Worm (Caenorhabditis elegans): Measurements from ENCODE around the gene glr-7.

The glr-7 gene

DNA sequence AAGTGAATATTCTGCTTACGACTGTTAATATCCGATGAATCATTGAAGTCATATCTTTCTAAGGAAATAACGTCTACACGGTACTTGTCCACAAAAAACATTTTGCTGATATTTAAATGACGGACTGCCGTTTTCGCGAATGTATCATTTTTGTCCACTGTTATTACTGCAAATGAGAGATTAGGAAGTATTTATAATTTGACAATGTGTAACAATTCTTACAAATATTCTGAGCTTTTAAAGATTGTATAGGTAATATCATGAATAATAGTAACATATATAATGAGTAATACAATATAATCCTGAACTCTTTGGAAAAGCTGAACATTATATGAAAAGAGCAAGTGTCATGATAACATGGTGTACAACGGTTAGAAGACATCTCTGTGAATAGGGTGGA is at the start of gene glr-7:
Gene glr-7 (minus strand): TSS at position 101 of the 400 bp plus-strand sequence.
- TF ChIP-seq unc-62 (GFP tag; optimal IDR thresholded peaks at IDR 0.05), result no peak

DNA sequence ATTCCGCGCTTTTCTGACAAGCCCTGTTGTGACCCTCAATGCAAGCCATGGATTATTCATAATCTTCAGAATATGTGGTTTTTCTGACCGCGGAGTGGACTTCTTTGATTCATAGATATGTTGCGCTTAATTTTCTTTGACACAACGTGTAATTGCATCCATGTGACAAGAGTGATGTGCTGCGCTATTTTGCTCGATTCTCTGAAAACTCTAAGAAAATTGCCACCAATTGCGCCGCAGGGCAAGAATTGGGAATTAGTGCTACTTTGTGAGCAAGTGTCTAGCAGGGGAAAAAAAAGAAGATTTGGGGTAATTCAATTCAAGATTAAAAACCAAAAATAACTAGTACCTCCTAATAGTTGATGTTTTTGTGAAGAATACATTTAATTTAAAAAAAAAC is 44.4 kb upstream of the glr-7 start:
- no peak for TF ChIP-seq unc-62 (GFP tag; optimal IDR thresholded peaks at IDR 0.05)

DNA sequence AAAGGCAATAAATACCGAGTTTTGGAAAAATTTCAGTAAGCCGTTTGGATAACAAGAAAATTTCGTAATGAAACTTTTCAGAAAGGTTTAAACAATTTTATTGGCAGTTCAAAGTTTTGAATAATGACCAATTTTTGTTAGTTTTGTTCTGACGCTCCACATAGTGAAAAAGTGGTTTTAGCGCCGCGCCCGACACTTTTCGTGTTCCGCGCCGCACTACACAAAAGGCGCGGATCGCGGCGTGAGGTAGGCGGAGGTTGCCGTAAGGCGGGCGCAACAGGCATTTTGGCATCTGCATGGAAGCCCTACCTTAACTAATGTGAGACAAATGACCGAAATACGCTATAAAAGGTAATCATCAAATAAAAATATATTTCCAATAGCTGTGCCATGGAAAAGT is 42.1 kb upstream of the glr-7 start:
- no peak for TF ChIP-seq unc-62 (GFP tag; optimal IDR thresholded peaks at IDR 0.05)

DNA sequence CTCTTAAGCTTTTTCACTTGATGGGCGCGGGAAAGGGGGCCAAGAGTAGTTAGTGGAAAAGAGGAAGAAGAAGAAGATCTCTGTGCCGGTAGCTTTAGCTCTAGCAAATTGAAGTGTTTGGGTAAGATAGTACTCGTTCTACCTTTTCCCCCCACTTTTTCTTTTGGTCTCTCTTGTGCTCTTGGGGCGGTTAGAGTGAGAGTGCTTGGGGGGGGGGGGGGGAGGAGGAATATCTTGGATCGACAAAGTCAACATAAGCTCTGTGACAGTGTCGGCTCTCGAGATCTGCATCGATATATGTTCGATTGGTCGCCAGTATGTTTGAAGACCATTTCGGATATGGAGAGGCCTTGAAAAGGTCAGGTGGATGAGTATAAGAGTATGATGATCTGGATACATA is 40.1 kb upstream of the glr-7 start, which contains the start of gene fox-1:
Gene fox-1 (minus strand): TSS at position 101 of the 400 bp plus-strand sequence.
- TF ChIP-seq unc-62 (GFP tag; optimal IDR thresholded peaks at IDR 0.05), result no peak

DNA sequence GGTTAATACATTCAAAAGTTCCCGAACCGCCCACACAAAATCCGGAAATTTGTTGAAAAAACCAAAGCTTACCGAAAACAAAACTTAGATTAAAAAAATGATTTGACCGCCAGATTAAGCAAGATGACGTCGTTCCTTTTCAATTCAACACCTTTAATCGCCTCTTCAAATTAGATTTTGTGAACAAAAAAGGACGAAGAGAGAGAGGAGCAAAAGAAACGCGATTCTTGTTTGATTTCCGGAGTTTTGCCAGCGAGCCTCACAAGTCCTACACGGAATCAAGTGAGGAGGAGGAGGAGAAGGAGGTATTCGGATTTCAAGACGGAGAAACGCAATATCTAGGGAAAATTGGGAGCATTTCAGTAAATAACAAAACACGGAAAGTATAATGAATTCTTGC is 37.8 kb upstream of the glr-7 start:
- no peak for TF ChIP-seq unc-62 (GFP tag; optimal IDR thresholded peaks at IDR 0.05)

DNA sequence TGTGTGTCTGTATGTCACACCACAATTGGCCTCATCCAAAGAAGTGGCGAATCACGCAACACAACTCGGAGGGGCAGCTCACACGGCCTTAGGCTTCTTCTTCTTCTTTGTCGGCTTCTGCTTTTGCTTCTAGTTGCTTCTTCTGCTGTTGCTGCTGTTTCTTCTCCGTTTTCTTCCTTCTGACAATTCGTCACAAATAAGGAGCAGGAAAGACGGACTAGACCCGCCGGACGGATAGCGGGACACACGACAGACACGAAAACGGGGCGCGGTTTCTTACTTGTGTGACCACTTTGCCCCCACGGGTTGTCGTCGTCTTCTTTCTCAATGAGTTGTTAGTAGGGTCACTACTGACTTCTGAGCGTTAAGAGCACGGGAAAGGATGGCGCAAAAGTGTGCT is 36.5 kb upstream of the glr-7 start:
- no peak for TF ChIP-seq unc-62 (GFP tag; optimal IDR thresholded peaks at IDR 0.05)

DNA sequence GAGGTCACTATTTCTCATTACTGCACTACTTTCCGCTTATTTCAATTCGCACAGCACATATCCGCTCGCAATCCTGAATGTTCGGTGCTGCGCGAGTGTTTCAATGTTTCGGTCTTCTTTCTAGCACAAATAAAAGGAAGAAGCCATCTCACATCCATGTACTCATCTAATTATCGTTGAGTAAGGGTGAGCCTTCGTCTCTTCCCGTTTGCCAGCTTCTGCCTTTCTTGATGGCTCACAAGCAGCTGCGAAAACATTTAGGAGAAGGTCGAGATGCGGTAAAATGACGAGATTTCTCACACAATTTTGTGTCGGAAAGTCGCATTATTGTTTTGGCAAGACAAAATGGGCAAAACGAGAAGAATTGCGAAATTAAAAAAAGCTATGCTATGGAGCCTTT is 35.2 kb upstream of the glr-7 start:
- no peak for TF ChIP-seq unc-62 (GFP tag; optimal IDR thresholded peaks at IDR 0.05)

DNA sequence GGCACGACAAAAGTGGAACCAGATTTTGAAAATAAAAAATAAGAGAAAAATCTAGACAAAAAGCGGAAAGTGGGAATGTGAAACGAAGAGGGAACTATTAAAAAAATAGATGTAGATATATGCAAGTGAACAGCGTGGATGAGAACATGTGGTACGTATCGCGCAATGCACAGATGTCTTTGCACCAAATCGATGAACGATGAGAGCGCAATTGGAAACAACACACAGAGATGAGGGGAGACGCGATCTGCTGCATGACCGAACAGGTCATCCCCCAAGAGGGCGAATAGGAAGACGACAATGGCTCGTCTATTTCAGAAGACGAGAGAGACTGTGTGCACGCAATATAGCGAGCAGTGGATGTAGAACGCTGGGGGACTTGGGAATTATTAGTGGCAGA is 33.0 kb upstream of the glr-7 start:
- no peak for TF ChIP-seq unc-62 (GFP tag; optimal IDR thresholded peaks at IDR 0.05)

DNA sequence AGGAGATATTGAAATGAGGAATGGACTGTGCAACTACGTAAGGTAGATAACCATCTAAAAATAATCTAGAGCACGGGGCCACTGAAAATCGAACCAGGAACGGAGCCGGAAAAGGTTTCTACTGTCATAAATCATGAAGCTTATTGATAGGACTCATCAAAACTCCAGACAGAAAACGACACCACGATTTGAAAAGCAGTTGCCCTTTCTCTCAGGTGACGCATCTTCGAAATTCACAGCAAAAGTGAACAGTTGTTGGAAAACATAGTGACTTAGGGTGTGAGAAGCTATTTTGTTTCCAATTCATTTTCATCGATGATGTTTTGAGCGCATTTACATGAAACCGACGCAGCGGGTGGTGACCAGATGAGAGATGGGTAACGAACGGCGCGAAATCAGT is 32.6 kb upstream of the glr-7 start:
- no peak for TF ChIP-seq unc-62 (GFP tag; optimal IDR thresholded peaks at IDR 0.05)

DNA sequence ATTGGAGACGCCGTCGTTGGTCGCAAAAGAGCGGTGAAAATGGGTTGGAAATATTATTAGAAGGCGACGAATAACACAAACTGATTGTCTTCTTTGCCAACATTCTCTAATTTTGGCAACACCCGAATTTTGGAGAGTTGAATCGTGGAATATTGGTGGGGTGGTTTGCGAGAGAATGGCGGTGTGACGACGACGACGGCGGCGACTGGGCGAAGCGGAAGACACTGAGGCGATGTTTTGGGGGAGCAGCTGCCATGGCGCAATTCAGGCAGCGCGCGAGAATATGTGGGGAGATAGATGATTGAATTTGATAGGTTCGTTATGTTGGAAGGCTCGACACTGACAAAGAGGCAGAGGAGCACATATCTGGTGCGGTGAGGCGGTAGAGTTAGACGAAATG is 31.3 kb upstream of the glr-7 start:
- TF ChIP-seq unc-62 (GFP tag; optimal IDR thresholded peaks at IDR 0.05), result no peak

DNA sequence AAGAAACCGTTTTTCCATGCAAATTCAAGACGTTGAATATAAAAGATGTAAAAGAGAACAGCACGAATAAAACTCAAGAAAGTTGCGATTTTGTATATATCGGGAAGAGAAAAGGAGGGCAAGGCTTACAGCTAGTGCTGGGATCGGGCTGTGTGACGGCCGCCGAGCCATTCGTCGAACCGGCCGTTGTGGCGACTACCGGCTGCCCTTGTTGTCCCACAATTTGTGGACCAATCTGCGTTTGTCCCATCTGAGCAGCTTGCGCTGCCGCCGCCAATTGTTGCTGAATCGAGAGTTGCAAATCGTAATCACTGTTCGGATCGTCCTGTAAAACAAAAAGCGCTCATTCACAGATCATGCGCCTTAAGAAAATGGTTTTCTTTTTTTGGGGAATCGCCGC is 27.5 kb upstream of the glr-7 start:
- TF ChIP-seq unc-62 (GFP tag; optimal IDR thresholded peaks at IDR 0.05), result no peak

DNA sequence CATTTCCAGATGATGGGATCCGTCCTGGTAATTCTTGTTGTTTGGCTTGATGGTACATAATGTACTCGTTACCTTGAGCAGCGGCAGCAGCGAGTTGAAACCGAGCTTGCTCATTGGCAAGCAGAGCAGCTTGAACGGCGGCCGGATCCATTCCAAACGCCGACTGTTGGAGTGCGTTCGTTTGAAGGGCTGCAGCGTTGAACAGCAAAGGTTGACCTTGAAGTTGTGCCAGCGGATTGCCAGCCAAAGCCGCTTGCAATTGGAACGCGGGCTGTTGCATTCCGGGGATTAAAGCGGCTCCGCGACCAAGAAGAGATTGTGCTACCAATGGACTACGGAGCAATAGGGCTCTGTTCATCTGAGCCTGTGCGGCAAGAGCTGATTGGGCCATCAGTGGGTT is 26.5 kb upstream of the glr-7 start:
- no peak for TF ChIP-seq unc-62 (GFP tag; optimal IDR thresholded peaks at IDR 0.05)

DNA sequence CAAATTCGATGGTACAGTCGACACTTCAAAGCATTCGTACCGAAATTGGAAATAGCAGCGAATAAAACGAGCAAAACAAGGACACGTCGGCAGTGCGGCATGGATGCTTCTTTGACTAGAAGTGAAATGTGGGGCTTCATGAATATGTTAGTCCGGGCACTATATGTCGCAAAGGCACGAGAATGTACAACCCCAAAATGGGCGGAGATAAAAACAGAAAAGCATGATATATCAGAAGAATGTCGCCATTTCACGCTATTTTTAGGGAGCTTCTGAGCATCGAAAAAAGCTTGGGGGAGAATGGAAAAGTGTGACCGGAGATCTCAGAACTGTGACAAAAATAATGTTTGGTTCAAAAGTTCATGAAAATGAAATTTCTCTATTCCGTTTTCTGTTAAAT is 23.6 kb upstream of the glr-7 start, which contains the start of gene T07D1.3:
Gene T07D1.3 (minus strand): TSS at position 101 of the 400 bp plus-strand sequence.
- TF ChIP-seq unc-62 (GFP tag; optimal IDR thresholded peaks at IDR 0.05), result no peak

DNA sequence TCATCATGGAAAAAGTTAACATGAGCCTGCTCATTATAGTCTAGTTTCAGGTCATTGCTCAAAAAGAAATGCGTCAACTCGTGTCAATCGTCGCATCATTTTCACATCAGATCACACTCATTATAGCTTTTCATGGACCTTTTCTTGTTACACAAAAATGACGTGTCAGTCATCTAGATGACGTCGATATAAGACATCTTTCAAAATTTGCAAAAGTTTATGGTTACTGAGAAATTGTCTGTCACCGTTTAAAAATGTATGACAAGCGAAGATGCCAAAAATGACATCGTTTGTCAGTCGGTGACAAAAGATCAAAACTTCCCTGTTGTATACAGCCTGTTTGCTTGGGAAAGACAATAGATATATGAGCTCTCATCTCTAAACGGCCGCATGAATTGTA is 21.5 kb upstream of the glr-7 start:
- no peak for TF ChIP-seq unc-62 (GFP tag; optimal IDR thresholded peaks at IDR 0.05)

DNA sequence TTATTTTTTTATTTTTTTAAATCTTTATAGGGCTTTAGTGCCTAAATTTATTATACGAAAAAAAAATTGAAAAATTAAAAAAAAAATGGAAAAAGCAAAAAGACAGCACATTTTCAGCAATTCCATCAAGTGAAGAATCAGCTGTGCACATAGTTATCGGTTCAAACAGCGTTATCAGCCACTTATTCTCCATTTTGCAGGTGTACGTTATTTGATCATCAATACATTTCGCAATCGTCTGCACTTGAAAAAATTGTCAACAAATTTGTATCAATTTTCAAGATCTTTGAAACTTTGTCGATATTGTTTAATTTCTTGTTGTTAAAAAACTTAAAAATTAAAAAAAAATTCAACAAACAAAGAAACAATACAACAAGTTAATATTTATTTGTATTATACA is 20.1 kb upstream of the glr-7 start:
- TF ChIP-seq unc-62 (GFP tag; optimal IDR thresholded peaks at IDR 0.05), result no peak

DNA sequence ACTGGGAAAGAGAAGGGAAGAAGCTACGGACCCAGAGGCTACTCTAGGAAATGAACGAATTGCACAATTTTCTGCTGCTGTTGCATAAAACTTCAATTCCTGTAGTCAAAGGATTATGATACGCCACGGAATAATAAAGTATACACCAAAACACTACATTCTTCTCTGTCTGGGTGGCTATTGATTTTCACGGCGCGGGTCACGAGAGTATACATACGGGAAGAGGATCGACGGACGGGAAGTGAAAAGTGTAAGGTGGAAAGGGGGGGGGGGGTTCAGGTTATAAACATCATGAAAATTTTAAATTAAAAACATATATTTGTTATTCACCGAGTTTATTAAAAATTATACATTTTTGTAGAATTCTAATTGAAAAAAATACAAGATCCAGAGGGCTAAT is 19.6 kb upstream of the glr-7 start:
- TF ChIP-seq unc-62 (GFP tag; optimal IDR thresholded peaks at IDR 0.05), result no peak

DNA sequence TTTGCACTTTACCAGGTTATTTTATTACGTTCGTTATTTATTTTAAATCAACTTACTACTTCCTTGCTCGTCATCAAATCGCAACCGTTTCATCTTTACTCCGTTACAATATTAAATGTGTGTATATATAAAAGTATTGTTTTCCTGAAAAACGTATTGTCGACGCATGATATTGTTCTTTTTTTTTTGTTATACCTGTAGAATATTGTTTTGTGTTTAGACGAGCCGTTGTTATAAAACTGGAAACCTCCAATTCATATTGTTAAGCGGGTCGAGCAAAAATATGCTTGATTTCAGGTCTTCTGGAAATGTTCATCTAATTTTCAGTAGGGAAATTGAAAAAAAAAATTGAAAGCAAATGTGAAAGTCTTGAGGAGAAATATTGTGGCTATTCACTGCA is 19.2 kb upstream of the glr-7 start, which contains the start of gene gid-2:
Gene gid-2 (minus strand): TSS at position 101 of the 400 bp plus-strand sequence.
- TF ChIP-seq unc-62 (GFP tag; optimal IDR thresholded peaks at IDR 0.05), result no peak

DNA sequence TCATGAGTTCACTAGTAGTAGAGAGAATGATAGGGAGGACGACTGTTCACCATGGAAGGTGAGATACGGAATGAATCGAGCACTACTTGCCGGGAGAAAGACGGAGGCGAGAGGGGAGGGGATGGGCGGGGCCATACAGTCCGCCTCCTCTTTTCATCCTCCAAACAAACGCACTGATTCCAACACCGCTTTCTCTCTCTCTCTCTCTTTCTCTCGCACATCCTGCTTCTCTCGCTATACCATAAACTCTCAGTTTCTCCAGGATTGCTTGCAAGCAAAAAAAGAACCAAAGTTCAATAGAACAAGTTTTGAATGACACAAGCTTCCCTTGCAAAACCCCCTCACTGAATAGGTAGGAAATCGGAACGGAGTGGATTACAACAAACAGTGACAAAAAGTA is 15.7 kb upstream of the glr-7 start:
- TF ChIP-seq unc-62 (GFP tag; optimal IDR thresholded peaks at IDR 0.05), result no peak

DNA sequence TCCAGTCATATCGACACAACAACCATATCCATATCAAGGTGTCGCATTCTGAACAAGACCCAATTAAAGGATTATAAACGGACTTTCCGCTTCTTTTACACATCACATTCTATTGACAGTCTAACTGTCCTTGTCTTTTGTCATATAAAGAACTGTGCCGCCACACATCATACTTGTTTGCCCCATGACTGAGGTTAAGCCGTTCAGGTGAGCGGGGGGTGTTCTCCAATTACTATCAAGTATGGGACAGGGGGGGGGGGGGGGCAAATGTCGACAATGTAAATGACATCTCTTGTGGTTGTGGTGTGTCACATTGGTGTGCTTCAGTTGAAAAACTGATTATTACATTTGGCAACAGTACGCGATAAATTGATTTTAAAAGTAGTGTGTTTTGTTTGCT is 14.1 kb upstream of the glr-7 start:
- no peak for TF ChIP-seq unc-62 (GFP tag; optimal IDR thresholded peaks at IDR 0.05)

All from whole organism, dauer.